Worm (Caenorhabditis elegans) whole organism, early embryonic: ENCODE results near the gene cyp-13A5.

Source experiments
- ama-1 ChIP-seq: fragments of 150-350 bp; optimal IDR thresholded peaks from 2 replicates; lab custom pipeline; 2014
- ceh-13 ChIP-seq: fragments of 200-800 bp; sonication (Bioruptor generic); optimal IDR thresholded peaks from 2 replicates; lab custom pipeline; 2018; ENCODE audit warnings: mild to moderate bottlenecking, missing genetic modification characterization, missing compliant biosample characterization
- hmg-4 ChIP-seq: fragments of 200-800 bp; sonication (Bioruptor generic); optimal IDR thresholded peaks from 2 replicates; lab custom pipeline; 2018; ENCODE audit warnings: mild to moderate bottlenecking, missing genetic modification characterization, missing compliant biosample characterization
- tbx-37 ChIP-seq: fragments of 200-800 bp; sonication (Bioruptor generic); conservative IDR thresholded peaks from 2 replicates; pipeline ENCODE4 v1.3.6; 2022; ENCODE audit warnings: missing genetic modification reagents, missing genetic modification characterization, missing compliant biosample characterization

DNA sequence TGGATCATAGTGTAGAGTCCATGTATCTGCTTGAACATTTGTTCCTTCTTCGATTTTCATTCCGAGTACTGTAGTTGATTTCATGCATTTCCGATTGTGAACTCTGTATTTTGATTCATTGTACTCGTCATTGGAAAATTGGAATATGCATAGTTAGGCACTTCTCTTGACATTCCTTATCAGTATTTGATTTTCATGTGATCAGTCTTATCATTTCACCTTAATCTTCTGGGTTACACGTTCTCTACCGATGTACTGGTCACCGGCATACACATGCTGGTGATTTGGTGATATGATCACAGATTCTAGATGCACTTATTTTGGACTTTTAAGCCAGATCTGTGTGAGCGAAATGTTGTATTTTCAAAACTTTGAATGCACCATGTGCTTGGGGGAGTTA, 9.0 kb downstream of the cyp-13A5 start:
- TF ChIP-seq ama-1 (lab: Kevin White, UChicago) (no peak), hmg-4 (GFP tag; lab: Kevin White, UChicago) (no peak), ceh-13 (no peak), tbx-37 (GFP tag; lab: Robert Waterston, UW) (no peak)
